Fruit fly (Drosophila melanogaster) whole organism, embryonic: ENCODE results near the gene Cerk.

Source experiments
- B-H2 ChIP-seq: fragments of 200-800 bp; sonication (Bioruptor generic); optimal IDR thresholded peaks from 2 replicates; lab custom pipeline; 2018; ENCODE audit warnings: missing biosample characterization, mild to moderate bottlenecking, missing genetic modification characterization
- Bdp1 ChIP-seq: fragments of 200-800 bp; sonication (Bioruptor generic); optimal IDR thresholded peaks from 3 replicates; lab custom pipeline; 2016; ENCODE audit warnings: missing biosample characterization, missing genetic modification characterization
- CG10959 ChIP-seq: fragments of 200-800 bp; sonication (Bioruptor generic); IDR thresholded peaks from 2 replicates; pipeline ENCODE4 v1.3.6; 2022; ENCODE audit warnings: missing biosample characterization, missing genetic modification characterization
- CG12071 ChIP-seq: fragments of 200-800 bp; sonication (Bioruptor generic); optimal IDR thresholded peaks from 3 replicates; lab custom pipeline; 2018; ENCODE audit warnings: missing biosample characterization, mild to moderate bottlenecking, missing genetic modification characterization
- CG12391 ChIP-seq: fragments of 200-800 bp; sonication (Bioruptor generic); optimal IDR thresholded peaks from 3 replicates; lab custom pipeline; 2018; ENCODE audit warnings: missing biosample characterization, mild to moderate bottlenecking, missing genetic modification characterization, moderate library complexity
- CG15696 ChIP-seq: fragments of 200-800 bp; sonication (Bioruptor generic); optimal IDR thresholded peaks from 2 replicates; lab custom pipeline; 2019; ENCODE audit warnings: missing biosample characterization, mild to moderate bottlenecking, missing genetic modification characterization, moderate library complexity
- CG30431 ChIP-seq: fragments of 200-800 bp; sonication (Bioruptor generic); optimal IDR thresholded peaks from 2 replicates; lab custom pipeline; 2017; ENCODE audit warnings: missing biosample characterization, missing genetic modification characterization
- CG31441 ChIP-seq: fragments of 200-800 bp; sonication (Bioruptor generic); IDR thresholded peaks from 2 replicates; pipeline ENCODE4 v1.3.6; 2022; ENCODE audit warnings: missing biosample characterization, missing genetic modification characterization
- CG4282 ChIP-seq: fragments of 200-800 bp; sonication (Bioruptor generic); optimal IDR thresholded peaks from 2 replicates; lab custom pipeline; 2016; ENCODE audit warnings: missing biosample characterization, missing genetic modification characterization
- CG6175 ChIP-seq: fragments of 200-800 bp; sonication (Bioruptor generic); IDR thresholded peaks from 3 replicates; pipeline ENCODE4 v1.3.6; 2022; ENCODE audit warnings: missing biosample characterization, missing genetic modification characterization
- CG6689 ChIP-seq: fragments of 200-800 bp; sonication (Bioruptor generic); IDR thresholded peaks from 2 replicates; pipeline ENCODE4 v1.3.6; 2022; ENCODE audit warnings: missing biosample characterization, missing genetic modification characterization
- CG6791 ChIP-seq: fragments of 200-800 bp; sonication (Bioruptor generic); IDR thresholded peaks from 3 replicates; pipeline ENCODE4 v1.3.6; 2022; ENCODE audit warnings: missing biosample characterization, missing genetic modification characterization; ENCODE audit not compliant: partially characterized antibody
- CG7556 ChIP-seq: fragments of 200-800 bp; sonication (Bioruptor generic); optimal IDR thresholded peaks from 2 replicates; lab custom pipeline; 2017; ENCODE audit warnings: missing biosample characterization, mild to moderate bottlenecking, missing genetic modification characterization
- CG7987 ChIP-seq: fragments of 200-800 bp; sonication (Bioruptor generic); optimal IDR thresholded peaks from 2 replicates; lab custom pipeline; 2018; ENCODE audit warnings: missing biosample characterization, mild to moderate bottlenecking, missing genetic modification characterization, moderate library complexity
- CG9437 ChIP-seq: fragments of 200-800 bp; sonication (Bioruptor generic); optimal IDR thresholded peaks from 2 replicates; lab custom pipeline; 2018; ENCODE audit warnings: missing biosample characterization, mild to moderate bottlenecking, missing genetic modification characterization
- CG9932 ChIP-seq: fragments of 200-800 bp; sonication (Bioruptor generic); IDR thresholded peaks from 2 replicates; pipeline ENCODE4 v1.3.6; 2022; ENCODE audit warnings: missing biosample characterization, missing genetic modification characterization
- Dad ChIP-seq: fragments of 200-800 bp; sonication (Bioruptor generic); optimal IDR thresholded peaks from 3 replicates; lab custom pipeline; 2016; ENCODE audit warnings: missing biosample characterization, missing genetic modification characterization
- Drgx ChIP-seq: fragments of 200-800 bp; sonication (Bioruptor generic); IDR thresholded peaks from 2 replicates; pipeline ENCODE4 v1.3.6; 2022; ENCODE audit warnings: missing biosample characterization, missing genetic modification characterization
- HLH3B ChIP-seq: fragments of 200-800 bp; sonication (Bioruptor generic); IDR thresholded peaks from 2 replicates; pipeline ENCODE4 v1.3.6; 2022; ENCODE audit warnings: missing biosample characterization, missing genetic modification characterization
- HLHmδ ChIP-seq: fragments of 200-800 bp; sonication (Bioruptor generic); optimal IDR thresholded peaks from 2 replicates; lab custom pipeline; 2018; ENCODE audit warnings: missing biosample characterization, mild to moderate bottlenecking, missing genetic modification characterization, moderate library complexity
- Hr78 ChIP-seq, 2 experiments: fragments of 200-800 bp in 1 of 2; fragments of >200 bp in 1 of 2; sonication (Bioruptor generic) in 1 of 2; optimal IDR thresholded peaks; 2 replicates each; lab custom pipeline; 2017 to 2019; ENCODE audit warnings: missing biosample characterization in 2 of 2, missing genetic modification characterization in 2 of 2, mild to moderate bottlenecking in 1 of 2, moderate library complexity in 1 of 2
- Nf-YC ChIP-seq: fragments of 200-800 bp; optimal IDR thresholded peaks from 3 replicates; lab custom pipeline; 2019; ENCODE audit warnings: missing biosample characterization, mild to moderate bottlenecking, missing genetic modification characterization, moderate library complexity
- Oaz ChIP-seq: fragments of 200-800 bp; sonication (Bioruptor generic); IDR thresholded peaks from 2 replicates; pipeline ENCODE4 v1.3.6; 2022; ENCODE audit warnings: missing biosample characterization, missing genetic modification characterization
- bsh ChIP-seq, 2 experiments: fragments of 200-800 bp; sonication (Bioruptor generic); optimal IDR thresholded peaks; 2 replicates each; lab custom pipeline; 2017 to 2018; ENCODE audit warnings: mild to moderate bottlenecking in 2 of 2, missing biosample characterization in 2 of 2, missing genetic modification characterization in 2 of 2, moderate library complexity in 1 of 2
- chif ChIP-seq, 2 experiments: fragments of 200-800 bp; sonication (Bioruptor generic); optimal IDR thresholded peaks; 3 replicates each; lab custom pipeline; 2016; ENCODE audit warnings: missing biosample characterization in 2 of 2, missing genetic modification characterization in 2 of 2
- chinmo ChIP-seq: fragments of 200-800 bp; sonication (Bioruptor generic); IDR thresholded peaks from 4 replicates; pipeline ENCODE4 v1.3.6; 2022; ENCODE audit warnings: missing biosample characterization, missing genetic modification characterization; ENCODE audit not compliant: partially characterized antibody
- dimm ChIP-seq: fragments of 200-800 bp; sonication (Bioruptor generic); IDR thresholded peaks from 2 replicates; pipeline ENCODE4 v1.3.6; 2022; ENCODE audit warnings: missing biosample characterization, missing genetic modification characterization
- ems ChIP-seq: fragments of 200-800 bp; sonication (Bioruptor generic); optimal IDR thresholded peaks from 3 replicates; lab custom pipeline; 2016; ENCODE audit warnings: missing biosample characterization, missing genetic modification characterization
- fd102C ChIP-seq: fragments of 200-800 bp; sonication (Bioruptor generic); optimal IDR thresholded peaks from 2 replicates; lab custom pipeline; 2018; ENCODE audit warnings: missing biosample characterization, mild to moderate bottlenecking, missing genetic modification characterization, moderate library complexity
- inv ChIP-seq: fragments of 200-800 bp; sonication (Bioruptor generic); IDR thresholded peaks from 2 replicates; pipeline ENCODE4 v1.3.6; 2022; ENCODE audit warnings: missing biosample characterization, missing genetic modification characterization; ENCODE audit not compliant: partially characterized antibody
- jigr1 ChIP-seq: fragments of 200-800 bp; sonication (Bioruptor generic); IDR thresholded peaks from 3 replicates; pipeline ENCODE4 v1.3.6; 2022; ENCODE audit warnings: missing biosample characterization, missing genetic modification characterization
- kay ChIP-seq: fragments of 200-800 bp; sonication (Bioruptor generic); optimal IDR thresholded peaks from 2 replicates; lab custom pipeline; 2016; ENCODE audit warnings: missing biosample characterization, missing genetic modification characterization
- kni ChIP-seq: fragments of 200-800 bp; sonication (Bioruptor generic); optimal IDR thresholded peaks from 3 replicates; lab custom pipeline; 2017; ENCODE audit warnings: mild to moderate bottlenecking, missing biosample characterization, missing genetic modification reagents, missing genetic modification characterization
- knrl ChIP-seq: fragments of 200-800 bp; sonication (Bioruptor generic); IDR thresholded peaks from 3 replicates; pipeline ENCODE4 v1.3.6; 2022; ENCODE audit warnings: missing biosample characterization, missing genetic modification characterization; ENCODE audit not compliant: partially characterized antibody
- nerfin-2 ChIP-seq: fragments of 200-800 bp; sonication (Bioruptor generic); IDR thresholded peaks from 2 replicates; pipeline ENCODE4 v1.3.6; 2022; ENCODE audit warnings: missing biosample characterization, missing genetic modification characterization; ENCODE audit not compliant: partially characterized antibody
- nom ChIP-seq: fragments of 200-800 bp; sonication (Bioruptor generic); optimal IDR thresholded peaks from 2 replicates; lab custom pipeline; 2017; ENCODE audit warnings: missing biosample characterization, missing genetic modification characterization, mild to moderate bottlenecking, moderate library complexity, missing genetic modification reagents
- oc ChIP-seq: fragments of 200-800 bp; sonication (Bioruptor generic); optimal IDR thresholded peaks from 2 replicates; lab custom pipeline; 2018; ENCODE audit warnings: missing biosample characterization, mild to moderate bottlenecking, missing genetic modification characterization, moderate library complexity
- odd ChIP-seq: fragments of 200-800 bp; sonication (Bioruptor generic); optimal IDR thresholded peaks from 2 replicates; lab custom pipeline; 2017; ENCODE audit warnings: missing biosample characterization, mild to moderate bottlenecking, missing genetic modification characterization
- pzg ChIP-seq: fragments of 200-800 bp; sonication (Bioruptor generic); optimal IDR thresholded peaks from 3 replicates; lab custom pipeline; 2018; ENCODE audit warnings: missing biosample characterization, mild to moderate bottlenecking, missing genetic modification characterization, moderate library complexity
- ranshi ChIP-seq: fragments of 200-800 bp; sonication (Bioruptor generic); IDR thresholded peaks from 2 replicates; pipeline ENCODE4 v1.3.6; 2022; ENCODE audit warnings: missing biosample characterization, missing genetic modification characterization
- schlank ChIP-seq: fragments of 200-800 bp; sonication (Bioruptor generic); optimal IDR thresholded peaks from 2 replicates; lab custom pipeline; 2018; ENCODE audit warnings: missing biosample characterization, mild to moderate bottlenecking, missing genetic modification characterization
- sens ChIP-seq: fragments of 200-800 bp; sonication (Bioruptor generic); peaks from one replicate; lab custom pipeline; 2016; ENCODE audit warnings: missing biosample characterization, missing genetic modification characterization
- seq ChIP-seq: fragments of 200-800 bp; sonication (Bioruptor generic); IDR thresholded peaks from 2 replicates; pipeline ENCODE4 v1.3.6; 2022; ENCODE audit warnings: missing biosample characterization, missing genetic modification characterization
- stwl ChIP-seq: fragments of 200-800 bp; sonication (Bioruptor generic); optimal IDR thresholded peaks from 3 replicates; lab custom pipeline; 2018; ENCODE audit warnings: missing biosample characterization, mild to moderate bottlenecking, missing genetic modification characterization, moderate library complexity
- toy ChIP-seq: fragments of 200-800 bp; sonication (Bioruptor generic); IDR thresholded peaks from 2 replicates; pipeline ENCODE4 v1.3.6; 2022; ENCODE audit warnings: missing biosample characterization, missing genetic modification characterization
- unc-4 ChIP-seq: fragments of 200-800 bp; sonication (Bioruptor generic); IDR thresholded peaks from 2 replicates; pipeline ENCODE4 v1.3.6; 2022; ENCODE audit warnings: missing biosample characterization, missing genetic modification characterization; ENCODE audit not compliant: partially characterized antibody
- vvl ChIP-seq: fragments of 200-800 bp; sonication (Bioruptor generic); IDR thresholded peaks from 2 replicates; pipeline ENCODE4 v1.3.6; 2022; ENCODE audit warnings: missing biosample characterization, missing genetic modification characterization

Cerk gene

dm6 chr3R:5389435-5389834 lies 21.3 kb upstream of the Cerk start:
- TF ChIP-seq Oaz (GFP tag; lab: Robert Waterston, UW) = no peak
- peak; percentile 29; the same call in 1 of the 2 replicates for TF ChIP-seq Drgx (GFP tag; lab: Robert Waterston, UW)
- peak in 1 of 2 experiments; percentile 4 for TF ChIP-seq bsh (GFP tag; optimal IDR thresholded peaks at IDR 0.05; lab: Kevin White, UChicago)
- peak; percentile 59 for TF ChIP-seq sens (GFP tag; lab: Kevin White, UChicago)

dm6 chr3R:5389034-5389433 lies 20.9 kb upstream of the Cerk start:
- TF ChIP-seq kay (GFP tag; lab: Kevin White, UChicago) (no peak), CG4282 (GFP tag; lab: Kevin White, UChicago) (no peak), oc (peak; percentile 2), CG31441 (GFP tag; lab: Robert Waterston, UW) (no peak), vvl (GFP tag; lab: Robert Waterston, UW) (peak; percentile 15; the same call in 1 of the 2 replicates), CG9932 (no peak), jigr1 (GFP tag; lab: Robert Waterston, UW) (no peak), Dad (GFP tag; lab: Kevin White, UChicago) (no peak), ems (GFP tag; lab: Kevin White, UChicago) (no peak), CG9437 (GFP tag; lab: Kevin White, UChicago) (no peak), CG12071 (no peak), kni (peak; percentile 62), pzg (GFP tag; lab: Kevin White, UChicago) (no peak), CG6175 (GFP tag; lab: Robert Waterston, UW) (0 out of 3 replicates have a peak, but pooled peaks have one; percentile 13), Hr78 (GFP tag; optimal IDR thresholded peaks at IDR 0.05; lab: Kevin White, UChicago) (peak in 1 of 2 experiments; percentile 76), CG7556 (GFP tag; lab: Kevin White, UChicago) (no peak), odd (GFP tag; lab: Kevin White, UChicago) (no peak), chif (GFP tag; optimal IDR thresholded peaks at IDR 0.05; lab: Kevin White, UChicago) (no peak), HLHmδ (GFP tag; lab: Kevin White, UChicago) (no peak), ranshi (GFP tag; lab: Robert Waterston, UW) (no peak), Nf-YC (tag; lab: Kevin White, UChicago) (no peak), dimm (GFP tag; lab: Robert Waterston, UW) (no peak), chinmo (GFP tag; lab: Robert Waterston, UW) (0 out of 4 replicates have a peak, but pooled peaks have one; percentile 43), toy (GFP tag; lab: Robert Waterston, UW) (no peak), inv (GFP tag; lab: Robert Waterston, UW) (no peak), nom (GFP tag; lab: Kevin White, UChicago) (peak; percentile 10)
- TF ChIP-seq, all 482 proteins: peak for 7

dm6 chr3R:5387996-5388395 lies 19.9 kb upstream of the Cerk start:
- TF ChIP-seq CG10959 (GFP tag; lab: Robert Waterston, UW) (no peak), unc-4 (0 out of 2 replicates have a peak, but pooled peaks have one; percentile 36), CG15696 (tag; lab: Kevin White, UChicago) (no peak), dimm (GFP tag; lab: Robert Waterston, UW) (no peak), nerfin-2 (GFP tag; lab: Robert Waterston, UW) (0 out of 2 replicates have a peak, but pooled peaks have one; percentile 21), knrl (GFP tag; lab: Robert Waterston, UW) (0 out of 3 replicates have a peak, but pooled peaks have one; percentile 15), CG7987 (GFP tag; lab: Kevin White, UChicago) (no peak), fd102C (GFP tag; lab: Kevin White, UChicago) (no peak), seq (GFP tag; lab: Robert Waterston, UW) (peak; percentile 36; the same call in 1 of the 2 replicates), CG12391 (no peak), ems (GFP tag; lab: Kevin White, UChicago) (no peak), CG6689 (GFP tag; lab: Robert Waterston, UW) (no peak), B-H2 (GFP tag; lab: Kevin White, UChicago) (no peak), HLH3B (no peak), schlank (no peak), CG6791 (GFP tag; lab: Robert Waterston, UW) (peak; percentile 47; the same call in 1 of the 3 replicates), stwl (tag; lab: Kevin White, UChicago) (no peak), Bdp1 (GFP tag; lab: Kevin White, UChicago) (peak; percentile 93), CG30431 (GFP tag; lab: Kevin White, UChicago) (no peak)
